Worm (Caenorhabditis elegans): ENCODE results near the gene fbxb-33.

The fbxb-33 gene

ce11 chrII:3617512-3617911, 29.7 kb upstream of the fbxb-33 start, which contains the start of gene F40E12.1:
F40E12.1 (plus strand) TSS chrII:3617812.
- TF ChIP-seq zip-5 (tag; optimal IDR thresholded peaks at IDR 0.05) (no peak), dmd-4 (tag; optimal IDR thresholded peaks at IDR 0.05; ENCODE audit: borderline replicate concordance) (no peak), Y22D7AL.16 (tag; optimal IDR thresholded peaks at IDR 0.05) (no peak), unc-55 (GFP tag; optimal IDR thresholded peaks at IDR 0.05) (no peak), sox-2 (GFP tag; IDR thresholded peaks at IDR 0.05) (no peak), dve-1 (tag; optimal IDR thresholded peaks at IDR 0.05) (no peak), ceh-9 (tag; optimal IDR thresholded peaks at IDR 0.05) (no peak)

ce11 chrII:3620862-3621261, 26.3 kb upstream of the fbxb-33 start:
- TF ChIP-seq K09A11.1 (tag; optimal IDR thresholded peaks at IDR 0.05; ENCODE audit: insufficient read depth) = no peak
- TF ChIP-seq dve-1 (tag; optimal IDR thresholded peaks at IDR 0.05) = no peak
- TF ChIP-seq ceh-34 (tag; optimal IDR thresholded peaks at IDR 0.05) = no peak
- TF ChIP-seq fax-1 (tag; optimal IDR thresholded peaks at IDR 0.05) = no peak
- no peak for TF ChIP-seq ceh-48 (tag; optimal IDR thresholded peaks at IDR 0.05)
- TF ChIP-seq pros-1 (tag; optimal IDR thresholded peaks at IDR 0.05) = no peak
- no peak for TF ChIP-seq ceh-18 (tag; optimal IDR thresholded peaks at IDR 0.05)
- no peak for TF ChIP-seq elt-4 (tag; optimal IDR thresholded peaks at IDR 0.05)
- TF ChIP-seq gmeb-2 (tag; optimal IDR thresholded peaks at IDR 0.05) = no peak
- TF ChIP-seq odd-2 (tag; optimal IDR thresholded peaks at IDR 0.05) = no peak
- no peak for TF ChIP-seq T23F11.4 (GFP tag; optimal IDR thresholded peaks at IDR 0.05)
- no peak for TF ChIP-seq unc-86 (tag; optimal IDR thresholded peaks at IDR 0.05)
- no peak for TF ChIP-seq ceh-19 (GFP tag; optimal IDR thresholded peaks at IDR 0.05)
- no peak for TF ChIP-seq npax-4 (tag; optimal IDR thresholded peaks at IDR 0.05)
- TF ChIP-seq ceh-31 (tag; optimal IDR thresholded peaks at IDR 0.05) = no peak
- no peak for TF ChIP-seq ceh-9 (tag; optimal IDR thresholded peaks at IDR 0.05)

ce11 chrII:3622014-3622413, 25.2 kb upstream of the fbxb-33 start, which contains the start of gene M151.7:
M151.7 (plus strand) TSS chrII:3622314.
- no peak for TF ChIP-seq ama-1 (optimal IDR thresholded peaks at IDR 0.05)
- TF ChIP-seq ceh-24 (tag; optimal IDR thresholded peaks at IDR 0.05) = no peak
- no peak for TF ChIP-seq pat-9 (tag; optimal IDR thresholded peaks at IDR 0.05)

ce11 chrII:3626872-3627271, 20.3 kb upstream of the fbxb-33 start, which contains the start of gene M151.3:
M151.3 (plus strand) TSS chrII:3627172.
- TF ChIP-seq fkh-6 (tag; optimal IDR thresholded peaks at IDR 0.05) = no peak
- TF ChIP-seq ztf-16 (tag; optimal IDR thresholded peaks at IDR 0.05) = no peak
- TF ChIP-seq ceh-45 (GFP tag; IDR thresholded peaks at IDR 0.05) = no peak
- no peak for TF ChIP-seq ceh-31 (tag; optimal IDR thresholded peaks at IDR 0.05)
- TF ChIP-seq C08G9.2 (tag; optimal IDR thresholded peaks at IDR 0.05) = no peak
- no peak for TF ChIP-seq ceh-14 (tag; optimal IDR thresholded peaks at IDR 0.05)
- TF ChIP-seq pqm-1 (tag; optimal IDR thresholded peaks at IDR 0.05) = no peak
- no peak for TF ChIP-seq ceh-18 (tag; optimal IDR thresholded peaks at IDR 0.05)
- TF ChIP-seq dmd-4 (tag; optimal IDR thresholded peaks at IDR 0.05; ENCODE audit: borderline replicate concordance) = no peak
- no peak for TF ChIP-seq hlh-15 (tag; optimal IDR thresholded peaks at IDR 0.05)
- TF ChIP-seq unc-55 (GFP tag; optimal IDR thresholded peaks at IDR 0.05) = no peak
- no peak for TF ChIP-seq nfya-1 (tag; optimal IDR thresholded peaks at IDR 0.05)
- no peak for TF ChIP-seq sox-4 (tag; optimal IDR thresholded peaks at IDR 0.05)
- TF ChIP-seq ets-4 (tag; optimal IDR thresholded peaks at IDR 0.05) = no peak
- TF ChIP-seq nhr-11 (tag; optimal IDR thresholded peaks at IDR 0.05) = no peak
- no peak for TF ChIP-seq hlh-30 (tag; optimal IDR thresholded peaks at IDR 0.05; ENCODE audit: insufficient read depth)
- TF ChIP-seq ceh-34 (tag; optimal IDR thresholded peaks at IDR 0.05) = no peak
- no peak for TF ChIP-seq ceh-6 (GFP tag; optimal IDR thresholded peaks at IDR 0.05)
- no peak for TF ChIP-seq F13H6.1 (tag; optimal IDR thresholded peaks at IDR 0.05)
- TF ChIP-seq K02D7.2 (tag; optimal IDR thresholded peaks at IDR 0.05) = no peak
